Worm (Caenorhabditis elegans) whole organism, L2 larva: Measurements from ENCODE around the gene str-19.
"Not testable (repeated sequence)": the region's sequence is repeated elsewhere in the genome, so short reads cannot be mapped to it uniquely, and the experiment has no call there.

ENCODE experiments used
- C34F6.9 ChIP-seq: fragments of 150-350 bp; optimal IDR thresholded peaks from 2 replicates; lab custom pipeline; 2014; ENCODE audit warnings: missing biosample characterization, missing genetic modification characterization
- F13H6.1 ChIP-seq: sonication (generic microtip); optimal IDR thresholded peaks from 2 replicates; lab custom pipeline; 2016; ENCODE audit warnings: missing genetic modification characterization, missing compliant biosample characterization
- R02D3.7 ChIP-seq: fragments of 150-350 bp; optimal IDR thresholded peaks from 2 replicates; lab custom pipeline; 2014; ENCODE audit warnings: missing biosample characterization, missing genetic modification characterization
- Y55F3AM.14 ChIP-seq: fragments of 200-800 bp; sonication (Bioruptor generic); optimal IDR thresholded peaks from 2 replicates; lab custom pipeline; 2018; ENCODE audit warnings: mild to moderate bottlenecking, missing genetic modification characterization, missing compliant biosample characterization
- ZK546.5 ChIP-seq: sonication (generic microtip); optimal IDR thresholded peaks from 2 replicates; lab custom pipeline; 2017; ENCODE audit warnings: missing biosample characterization, missing genetic modification characterization
- alr-1 ChIP-seq: fragments of 150-350 bp; optimal IDR thresholded peaks from 2 replicates; lab custom pipeline; 2014; ENCODE audit warnings: missing biosample characterization, missing genetic modification characterization
- blmp-1 ChIP-seq: sonication (generic microtip); optimal IDR thresholded peaks from 2 replicates; lab custom pipeline; 2017; ENCODE audit warnings: missing genetic modification characterization, mild to moderate bottlenecking, missing compliant biosample characterization, antibody characterized with exemption, moderate library complexity; ENCODE audit not compliant: insufficient read depth
- ceh-16 ChIP-seq: fragments of 150-350 bp; optimal IDR thresholded peaks from 2 replicates; lab custom pipeline; 2014; ENCODE audit warnings: missing biosample characterization, missing genetic modification characterization
- ceh-82 ChIP-seq: fragments of 150-350 bp; optimal IDR thresholded peaks from 2 replicates; lab custom pipeline; 2014; ENCODE audit warnings: missing biosample characterization, missing genetic modification characterization
- dmd-4 ChIP-seq: sonication (generic microtip); optimal IDR thresholded peaks from 2 replicates; lab custom pipeline; 2017; ENCODE audit warnings: missing biosample characterization, missing genetic modification characterization
- egl-27 ChIP-seq: sonication (generic microtip); optimal IDR thresholded peaks from 3 replicates; lab custom pipeline; 2017; ENCODE audit warnings: missing biosample characterization, missing genetic modification reagents, missing genetic modification characterization
- elt-1 ChIP-seq: fragments of 150-350 bp; optimal IDR thresholded peaks from 2 replicates; lab custom pipeline; 2014; ENCODE audit warnings: missing biosample characterization, missing genetic modification characterization
- elt-3 ChIP-seq: sonication (generic microtip); optimal IDR thresholded peaks from 2 replicates; lab custom pipeline; 2017; ENCODE audit warnings: missing biosample characterization, missing genetic modification characterization
- fos-1 ChIP-seq: fragments of 150-350 bp; optimal IDR thresholded peaks from 2 replicates; lab custom pipeline; 2014; ENCODE audit warnings: missing biosample characterization, missing genetic modification characterization
- gmeb-1 ChIP-seq: fragments of 150-350 bp; optimal IDR thresholded peaks from 2 replicates; lab custom pipeline; 2014; ENCODE audit warnings: missing biosample characterization, missing genetic modification characterization
- lin-11 ChIP-seq: fragments of 150-350 bp; sonication (generic microtip); optimal IDR thresholded peaks from 2 replicates; lab custom pipeline; 2014; ENCODE audit warnings: missing biosample characterization, missing genetic modification characterization, inconsistent platforms, mixed read lengths
- lin-13 ChIP-seq: fragments of 150-350 bp; optimal IDR thresholded peaks from 2 replicates; lab custom pipeline; 2014; ENCODE audit warnings: missing biosample characterization, missing genetic modification reagents, missing genetic modification characterization
- lsy-2 ChIP-seq, 2 experiments: fragments of 150-350 bp in 1 of 2; sonication (generic microtip) in 1 of 2; optimal IDR thresholded peaks; 2 replicates each; lab custom pipeline; 2014 to 2017; ENCODE audit warnings: missing biosample characterization in 2 of 2, missing genetic modification characterization in 2 of 2
- mbf-1 ChIP-seq: sonication (generic microtip); optimal IDR thresholded peaks from 2 replicates; lab custom pipeline; 2017; ENCODE audit warnings: missing biosample characterization, missing genetic modification characterization
- nhr-10 ChIP-seq: sonication (generic microtip); optimal IDR thresholded peaks from 2 replicates; lab custom pipeline; 2017; ENCODE audit warnings: missing biosample characterization, missing genetic modification characterization
- nhr-11 ChIP-seq: fragments of 150-350 bp; optimal IDR thresholded peaks from 2 replicates; lab custom pipeline; 2014; ENCODE audit warnings: missing biosample characterization, missing genetic modification characterization
- nhr-129 ChIP-seq: fragments of 150-350 bp; optimal IDR thresholded peaks from 2 replicates; lab custom pipeline; 2014; ENCODE audit warnings: missing biosample characterization, missing genetic modification characterization
- nhr-21 ChIP-seq: fragments of 150-350 bp; optimal IDR thresholded peaks from 2 replicates; lab custom pipeline; 2014; ENCODE audit warnings: missing biosample characterization, missing genetic modification characterization
- nhr-23 ChIP-seq: fragments of 150-350 bp; optimal IDR thresholded peaks from 2 replicates; lab custom pipeline; 2014; ENCODE audit warnings: missing biosample characterization, missing genetic modification reagents, missing genetic modification characterization
- nhr-237 ChIP-seq: fragments of 150-350 bp; optimal IDR thresholded peaks from 2 replicates; lab custom pipeline; 2014; ENCODE audit warnings: missing biosample characterization, missing genetic modification characterization
- nhr-6 ChIP-seq: fragments of 150-350 bp; optimal IDR thresholded peaks from 2 replicates; lab custom pipeline; 2014; ENCODE audit warnings: missing biosample characterization, missing genetic modification characterization
- peb-1 ChIP-seq: fragments of 150-350 bp; optimal IDR thresholded peaks from 2 replicates; lab custom pipeline; 2014; ENCODE audit warnings: missing biosample characterization, missing genetic modification characterization
- sem-4 ChIP-seq: fragments of 150-350 bp; optimal IDR thresholded peaks from 2 replicates; lab custom pipeline; 2014; ENCODE audit warnings: missing biosample characterization, missing genetic modification reagents, missing genetic modification characterization
- skn-1 ChIP-seq: sonication (generic microtip); optimal IDR thresholded peaks from 2 replicates; lab custom pipeline; 2017; ENCODE audit warnings: missing biosample characterization, missing genetic modification characterization
- sma-3 ChIP-seq: sonication (generic microtip); optimal IDR thresholded peaks from 2 replicates; lab custom pipeline; 2016; ENCODE audit warnings: missing genetic modification reagents, missing genetic modification characterization, missing compliant biosample characterization
- snpc-4 ChIP-seq: fragments of 150-350 bp; optimal IDR thresholded peaks from 2 replicates; lab custom pipeline; 2014; ENCODE audit warnings: missing biosample characterization, missing genetic modification characterization
- unc-39 ChIP-seq: fragments of 150-350 bp; optimal IDR thresholded peaks from 2 replicates; lab custom pipeline; 2014; ENCODE audit warnings: missing biosample characterization, missing genetic modification characterization
- unc-55 ChIP-seq: fragments of 150-350 bp; sonication (generic microtip); optimal IDR thresholded peaks from 3 replicates; lab custom pipeline; 2014; ENCODE audit warnings: missing biosample characterization, missing genetic modification reagents, missing genetic modification characterization
- unc-62 ChIP-seq: fragments of 150-350 bp; optimal IDR thresholded peaks from 2 replicates; lab custom pipeline; 2014; ENCODE audit warnings: missing biosample characterization, missing genetic modification reagents, missing genetic modification characterization
- ztf-11 ChIP-seq: sonication (generic microtip); optimal IDR thresholded peaks from 2 replicates; lab custom pipeline; 2017; ENCODE audit warnings: missing biosample characterization, missing genetic modification characterization

The str-19 gene

DNA sequence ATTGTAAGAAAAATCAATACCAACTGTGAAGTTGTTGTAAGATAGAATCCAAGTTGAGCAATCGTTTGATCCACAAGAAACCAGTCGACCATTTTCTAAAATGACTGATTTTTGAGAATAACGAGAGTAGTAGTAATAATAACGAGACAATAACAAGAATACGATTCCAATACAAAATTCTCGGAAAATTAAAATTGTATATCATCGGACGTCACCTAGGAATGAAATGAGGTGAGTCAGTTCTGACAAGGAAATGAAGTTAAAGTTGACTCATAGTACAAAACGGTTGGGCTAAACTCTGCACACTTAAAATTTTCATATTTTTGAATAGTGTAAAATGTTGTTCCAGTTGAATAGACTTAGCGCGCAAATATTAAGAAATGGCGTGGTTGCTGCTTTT lies at the start of gene str-19:
str-19 (minus strand) TSS at position 101 of the 400 bp plus-strand sequence.
- TF ChIP-seq egl-27, unc-55, sem-4: not testable (repeated sequence)

DNA sequence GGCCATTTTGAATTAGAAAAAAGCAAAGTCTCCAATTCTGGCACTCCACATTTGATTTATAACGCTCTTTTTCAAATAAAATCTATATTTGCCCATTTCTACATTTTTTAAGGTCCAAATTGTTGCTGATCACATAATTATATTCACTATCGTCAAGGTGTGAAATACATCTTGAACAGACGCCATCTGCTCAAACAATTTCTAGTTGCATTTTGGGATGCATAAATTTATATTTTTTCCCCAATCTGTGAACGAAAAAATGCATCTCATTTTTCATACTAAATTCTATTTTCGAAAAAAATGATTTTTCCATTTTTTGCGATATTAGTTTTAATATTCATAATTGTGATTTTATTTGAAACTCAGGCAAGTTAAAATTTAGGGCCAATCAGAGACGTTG lies 49.0 kb upstream of the str-19 start, which contains the start of gene T26E4.7:
T26E4.7 (plus strand) TSS at position 301 of the 400 bp plus-strand sequence.
- TF ChIP-seq ZK546.5 (tag; lab: Kevin White, UChicago): no peak
- no peak for TF ChIP-seq nhr-6
- TF ChIP-seq ztf-11: no peak
- no peak for TF ChIP-seq F13H6.1 (tag; lab: Kevin White, UChicago)
- no peak for TF ChIP-seq R02D3.7 (tag; lab: Kevin White, UChicago)
- no peak for TF ChIP-seq elt-1 (tag; lab: Kevin White, UChicago)
- no peak for TF ChIP-seq nhr-23
- TF ChIP-seq unc-55: no peak
- TF ChIP-seq sma-3 (GFP tag; lab: Kevin White, UChicago): no peak
- no peak for TF ChIP-seq nhr-11 (tag; lab: Kevin White, UChicago)
- no peak for TF ChIP-seq dmd-4 (tag; lab: Kevin White, UChicago)
- no peak for TF ChIP-seq nhr-237 (tag; lab: Kevin White, UChicago)
- no peak for TF ChIP-seq lsy-2 (tag; optimal IDR thresholded peaks at IDR 0.05; lab: Kevin White, UChicago)
- TF ChIP-seq peb-1 (tag; lab: Kevin White, UChicago): no peak
- no peak for TF ChIP-seq gmeb-1 (tag; lab: Kevin White, UChicago)
- no peak for TF ChIP-seq skn-1 (tag; lab: Kevin White, UChicago)
- TF ChIP-seq lin-11: no peak
- no peak for TF ChIP-seq ceh-16 (tag; lab: Kevin White, UChicago)
- no peak for TF ChIP-seq elt-3 (tag; lab: Kevin White, UChicago)

DNA sequence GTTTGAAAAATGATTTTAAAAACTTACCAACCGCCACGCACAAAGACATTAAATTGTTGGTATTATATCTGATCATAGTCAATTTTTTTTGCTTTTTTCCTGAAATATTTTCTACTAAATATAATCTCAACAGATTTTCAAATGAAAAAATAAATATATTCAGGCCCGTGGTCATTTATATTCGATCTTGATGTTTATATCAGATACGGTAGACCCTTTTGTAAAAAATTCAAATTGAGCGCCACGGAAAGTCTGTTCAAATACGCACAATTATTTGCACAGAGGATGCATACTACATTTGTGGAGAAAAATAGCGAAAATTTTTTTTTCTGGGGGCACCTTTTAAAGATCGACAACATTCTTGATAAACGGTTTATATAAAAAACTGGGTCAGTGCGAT lies 48.1 kb upstream of the str-19 start, which contains the start of gene T26E4.4:
T26E4.4 (minus strand) TSS at position 101 of the 400 bp plus-strand sequence.
- TF ChIP-seq ceh-16 (tag; lab: Kevin White, UChicago) (no peak), elt-1 (tag; lab: Kevin White, UChicago) (no peak), unc-55 (no peak), sma-3 (GFP tag; lab: Kevin White, UChicago) (no peak), sem-4 (no peak), elt-3 (tag; lab: Kevin White, UChicago) (no peak), blmp-1 (tag; lab: Kevin White, UChicago) (no peak), snpc-4 (no peak), R02D3.7 (tag; lab: Kevin White, UChicago) (no peak), ZK546.5 (tag; lab: Kevin White, UChicago) (no peak), nhr-129 (tag; lab: Kevin White, UChicago) (no peak), unc-39 (tag; lab: Kevin White, UChicago) (no peak), nhr-21 (no peak), alr-1 (tag; lab: Kevin White, UChicago) (no peak), C34F6.9 (tag; lab: Kevin White, UChicago) (no peak), lsy-2 (tag; optimal IDR thresholded peaks at IDR 0.05; lab: Kevin White, UChicago) (no peak), nhr-11 (tag; lab: Kevin White, UChicago) (no peak), skn-1 (tag; lab: Kevin White, UChicago) (no peak)

DNA sequence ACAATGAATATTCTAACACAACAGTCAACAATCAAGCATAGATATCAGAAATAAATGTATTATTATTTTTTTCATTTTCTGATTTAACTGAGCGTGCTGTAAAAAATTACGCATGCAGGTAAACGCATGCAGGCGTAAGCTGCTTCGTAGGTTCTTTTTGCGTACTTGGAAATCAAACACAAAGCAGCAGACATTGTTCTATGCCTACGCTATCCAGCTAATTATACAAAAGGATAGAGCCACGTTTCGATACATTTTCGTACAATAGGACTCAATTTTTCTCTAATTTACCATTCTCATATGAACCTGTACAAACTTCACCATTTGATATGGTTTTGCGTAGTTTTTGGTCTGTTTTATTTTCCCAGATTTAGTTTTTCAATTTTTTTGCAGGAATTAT lies 38.2 kb upstream of the str-19 start, which contains the start of gene T26E4.3:
T26E4.3 (plus strand) TSS at position 301 of the 400 bp plus-strand sequence.
- TF ChIP-seq lin-13 (GFP tag; lab: Kevin White, UChicago) (no peak), ceh-82 (tag; lab: Kevin White, UChicago) (no peak), ztf-11 (no peak), dmd-4 (tag; lab: Kevin White, UChicago) (no peak), mbf-1 (tag; lab: Kevin White, UChicago) (no peak), ceh-16 (tag; lab: Kevin White, UChicago) (no peak), alr-1 (tag; lab: Kevin White, UChicago) (no peak), gmeb-1 (tag; lab: Kevin White, UChicago) (no peak), elt-3 (tag; lab: Kevin White, UChicago) (no peak), unc-55 (no peak), Y55F3AM.14 (GFP tag; lab: Kevin White, UChicago) (no peak), nhr-11 (tag; lab: Kevin White, UChicago) (no peak), fos-1 (tag; lab: Kevin White, UChicago) (no peak), R02D3.7 (tag; lab: Kevin White, UChicago) (no peak), nhr-21 (no peak), blmp-1 (tag; lab: Kevin White, UChicago) (no peak), unc-62 (GFP tag; lab: Kevin White, UChicago) (no peak), nhr-10 (tag; lab: Kevin White, UChicago) (no peak), unc-39 (tag; lab: Kevin White, UChicago) (no peak)
